Worm (Caenorhabditis elegans) whole organism, midembryonic: ENCODE results near the gene mcm-6.

ENCODE experiments used
- T22C8.4 ChIP-seq: fragments of 200-800 bp; sonication (Bioruptor generic); IDR thresholded peaks from 2 replicates; pipeline ENCODE4 v1.3.6; 2022; ENCODE audit warnings: missing genetic modification characterization, missing compliant biosample characterization
- flt-1 ChIP-seq: fragments of 200-800 bp; sonication (Bioruptor generic); IDR thresholded peaks from 2 replicates; pipeline ENCODE4 v1.3.6; 2022; ENCODE audit warnings: missing genetic modification characterization, missing compliant biosample characterization
- ref-1 ChIP-seq: fragments of 200-800 bp; sonication (Bioruptor generic); conservative IDR thresholded peaks from 2 replicates; pipeline ENCODE4 v1.3.6; 2022; ENCODE audit warnings: missing genetic modification reagents, missing genetic modification characterization, missing compliant biosample characterization
- tab-1 ChIP-seq: fragments of 200-800 bp; sonication (Bioruptor generic); IDR thresholded peaks from 2 replicates; pipeline ENCODE4 v1.3.6; 2022; ENCODE audit warnings: missing genetic modification characterization, missing compliant biosample characterization
- ztf-29 ChIP-seq: fragments of 200-800 bp; sonication (Bioruptor generic); IDR thresholded peaks from 2 replicates; pipeline ENCODE4 v1.3.6; 2022; ENCODE audit warnings: missing genetic modification reagents, missing genetic modification characterization, missing compliant biosample characterization

DNA sequence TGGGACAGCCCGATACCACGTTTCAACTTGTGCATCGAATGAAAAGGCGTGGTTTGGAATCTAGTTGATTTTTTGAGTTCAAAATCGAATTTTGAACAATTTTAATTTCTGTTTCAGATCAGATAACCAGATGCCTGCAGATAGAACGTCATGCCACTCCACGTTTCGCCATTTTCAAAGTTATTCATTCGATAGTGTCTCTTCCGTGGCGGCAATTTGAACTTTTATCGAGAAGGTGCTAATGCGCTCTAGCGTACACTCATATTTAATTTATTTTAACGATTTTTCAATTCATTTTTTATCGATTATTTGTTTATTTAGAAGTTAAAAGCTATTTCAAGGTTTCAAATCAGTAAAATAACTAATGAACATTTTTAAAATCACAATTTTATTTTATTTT is 18.3 kb upstream of the mcm-6 start:
- no peak for TF ChIP-seq ref-1 (GFP tag; lab: Robert Waterston, UW)
- TF ChIP-seq flt-1 (GFP tag; lab: Robert Waterston, UW), result no peak
- TF ChIP-seq ztf-29 (GFP tag; lab: Robert Waterston, UW), result no peak
- TF ChIP-seq T22C8.4 (GFP tag; lab: Robert Waterston, UW), result no peak
- no peak for TF ChIP-seq tab-1
